Worm (Caenorhabditis elegans): ENCODE measurements around the gene ZK84.1.
"Not testable (repeated sequence)": the region's sequence is repeated elsewhere in the genome, so short reads cannot be mapped to it uniquely, and the experiment has no call there.

Gene ZK84.1

ce11 chrII:6020353-6020752, at the start of gene ZK84.1:
Gene ZK84.1, plus strand, starts transcription at chrII:6020653.
- no peak for TF ChIP-seq unc-62 (GFP tag; optimal IDR thresholded peaks at IDR 0.05)

- TF ChIP-seq unc-62 (GFP tag; optimal IDR thresholded peaks at IDR 0.05) = no peak
Observed at ce11 chrII:5974878-5975277, 45.6 kb upstream of the ZK84.1 start, which contains the start of gene B0034.5. Gene B0034.5, minus strand, starts transcription at chrII:5974978.

ce11 chrII:5988224-5988623, 32.2 kb upstream of the ZK84.1 start, which contains the start of gene ins-2:
Gene ins-2, plus strand, starts transcription at chrII:5988524.
- no peak for TF ChIP-seq unc-62 (GFP tag; optimal IDR thresholded peaks at IDR 0.05)

- no peak for TF ChIP-seq unc-62 (GFP tag; optimal IDR thresholded peaks at IDR 0.05)
Observed at ce11 chrII:5990668-5991067, 29.8 kb upstream of the ZK84.1 start, which contains the start of gene ins-3. Gene ins-3, minus strand, starts transcription at chrII:5990768.

- no peak for TF ChIP-seq unc-62 (GFP tag; optimal IDR thresholded peaks at IDR 0.05)
Observed at ce11 chrII:5996066-5996465, 24.4 kb upstream of the ZK84.1 start, which contains the start of gene ins-4. Gene ins-4, plus strand, starts transcription at chrII:5996366.

- TF ChIP-seq unc-62 (GFP tag; optimal IDR thresholded peaks at IDR 0.05) = no peak
Observed at ce11 chrII:5997257-5997656, 23.2 kb upstream of the ZK84.1 start, which contains the start of gene ins-5. Gene ins-5, plus strand, starts transcription at chrII:5997557.

- no peak for TF ChIP-seq unc-62 (GFP tag; optimal IDR thresholded peaks at IDR 0.05)
Observed at ce11 chrII:6000136-6000535, 20.3 kb upstream of the ZK84.1 start, which contains the start of gene ins-6. Gene ins-6, plus strand, starts transcription at chrII:6000436.

- no peak for TF ChIP-seq unc-62 (GFP tag; optimal IDR thresholded peaks at IDR 0.05)
Observed at ce11 chrII:6001004-6001403, 19.4 kb upstream of the ZK84.1 start.

- TF ChIP-seq unc-62 (GFP tag; optimal IDR thresholded peaks at IDR 0.05) = not testable (repeated sequence)
Observed at ce11 chrII:6008887-6009286, 11.6 kb upstream of the ZK84.1 start, which contains the start of gene ZK84.4. Gene ZK84.4, minus strand, starts transcription at chrII:6008987.

ce11 chrII:6010544-6010943, 9.9 kb upstream of the ZK84.1 start, which contains the start of gene ins-20:
Gene ins-20, plus strand, starts transcription at chrII:6010844.
- no peak for TF ChIP-seq unc-62 (GFP tag; optimal IDR thresholded peaks at IDR 0.05)

- TF ChIP-seq unc-62 (GFP tag; optimal IDR thresholded peaks at IDR 0.05) = not testable (repeated sequence)
Observed at ce11 chrII:6014057-6014456, 6.4 kb upstream of the ZK84.1 start, which contains the start of gene ZK84.2. Gene ZK84.2, plus strand, starts transcription at chrII:6014357.

ce11 chrII:6016410-6016809, 4.0 kb upstream of the ZK84.1 start, which contains the start of gene ZK84.5:
Gene ZK84.5, minus strand, starts transcription at chrII:6016510.
- no peak for TF ChIP-seq unc-62 (GFP tag; optimal IDR thresholded peaks at IDR 0.05)

- TF ChIP-seq unc-62 (GFP tag; optimal IDR thresholded peaks at IDR 0.05) = no peak
Observed at ce11 chrII:6022596-6022995, 2.1 kb downstream of the ZK84.1 start.

- no peak for TF ChIP-seq unc-62 (GFP tag; optimal IDR thresholded peaks at IDR 0.05)
Observed at ce11 chrII:6024879-6025278, 4.4 kb downstream of the ZK84.1 start, which contains the start of gene R12C12.9. Gene R12C12.9, minus strand, starts transcription at chrII:6024979.

- no peak for TF ChIP-seq unc-62 (GFP tag; optimal IDR thresholded peaks at IDR 0.05)
Observed at ce11 chrII:6025647-6026046, 5.2 kb downstream of the ZK84.1 start.

ce11 chrII:6026646-6027045, 6.2 kb downstream of the ZK84.1 start:
- no peak for TF ChIP-seq unc-62 (GFP tag; optimal IDR thresholded peaks at IDR 0.05)

- TF ChIP-seq unc-62 (GFP tag; optimal IDR thresholded peaks at IDR 0.05) = no peak
Observed at ce11 chrII:6028594-6029141, 8.2 kb downstream of the ZK84.1 start.

All from whole organism, dauer.